Fruit fly (Drosophila melanogaster) whole organism, embryonic: ENCODE data around the gene grass.

ENCODE experiments used
- Atf6 ChIP-seq: fragments of 200-800 bp; sonication (Bioruptor generic); IDR thresholded peaks from 2 replicates; pipeline ENCODE4 v1.3.6; 2022; ENCODE audit warnings: missing biosample characterization, missing genetic modification characterization
- B-H1 ChIP-seq: fragments of 200-800 bp; sonication (Bioruptor generic); IDR thresholded peaks from 3 replicates; pipeline ENCODE4 v1.3.6; 2022; ENCODE audit warnings: missing biosample characterization, missing genetic modification characterization
- CG10267 ChIP-seq: fragments of 200-800 bp; sonication (Bioruptor generic); optimal IDR thresholded peaks from 2 replicates; lab custom pipeline; 2018; ENCODE audit warnings: missing biosample characterization, mild to moderate bottlenecking, missing genetic modification characterization, moderate library complexity
- CG15011 ChIP-seq: fragments of 200-800 bp; sonication (Bioruptor generic); optimal IDR thresholded peaks from 3 replicates; lab custom pipeline; 2018; ENCODE audit warnings: missing biosample characterization, mild to moderate bottlenecking, missing genetic modification characterization
- CG15479 ChIP-seq: fragments of 200-800 bp; sonication (Bioruptor generic); optimal IDR thresholded peaks from 3 replicates; lab custom pipeline; 2019; ENCODE audit warnings: missing biosample characterization, mild to moderate bottlenecking, missing genetic modification characterization, moderate library complexity
- CG30020 ChIP-seq: fragments of 200-800 bp; optimal IDR thresholded peaks from 2 replicates; lab custom pipeline; 2019; ENCODE audit warnings: missing biosample characterization, mild to moderate bottlenecking, missing genetic modification characterization, moderate library complexity
- CG4282 ChIP-seq: fragments of 200-800 bp; sonication (Bioruptor generic); optimal IDR thresholded peaks from 2 replicates; lab custom pipeline; 2016; ENCODE audit warnings: missing biosample characterization, missing genetic modification characterization
- CG5180 ChIP-seq: fragments of 200-800 bp; sonication (Bioruptor generic); optimal IDR thresholded peaks from 3 replicates; lab custom pipeline; 2017; ENCODE audit warnings: missing biosample characterization, missing genetic modification characterization, mild to moderate bottlenecking, moderate library complexity, missing genetic modification reagents
- CG7271 ChIP-seq: fragments of 200-800 bp; sonication (Bioruptor generic); optimal IDR thresholded peaks from 2 replicates; lab custom pipeline; 2018; ENCODE audit warnings: missing biosample characterization, mild to moderate bottlenecking, missing genetic modification characterization, moderate library complexity
- CG7839 ChIP-seq: fragments of 200-800 bp; sonication (Bioruptor generic); optimal IDR thresholded peaks from 3 replicates; lab custom pipeline; 2018; ENCODE audit warnings: missing biosample characterization, mild to moderate bottlenecking, missing genetic modification characterization, moderate library complexity
- CG7987 ChIP-seq: fragments of 200-800 bp; sonication (Bioruptor generic); optimal IDR thresholded peaks from 2 replicates; lab custom pipeline; 2018; ENCODE audit warnings: missing biosample characterization, mild to moderate bottlenecking, missing genetic modification characterization, moderate library complexity
- CG8924 ChIP-seq: fragments of 200-800 bp; optimal IDR thresholded peaks from 3 replicates; lab custom pipeline; 2019; ENCODE audit warnings: missing biosample characterization, mild to moderate bottlenecking, missing genetic modification characterization, moderate library complexity
- GATAe ChIP-seq: fragments of 200-800 bp; sonication (Bioruptor generic); conservative IDR thresholded peaks from 2 replicates; pipeline ENCODE4 v1.3.6; 2022; ENCODE audit warnings: missing biosample characterization, missing genetic modification characterization
- Hr39 ChIP-seq: fragments of >200 bp; optimal IDR thresholded peaks from 2 replicates; lab custom pipeline; 2017
- Hr51 ChIP-seq, 2 experiments: fragments of 200-800 bp; sonication (Bioruptor generic); optimal IDR thresholded peaks; 2 replicates in 1 of 2; 3 replicates in 1 of 2; lab custom pipeline; 2016 to 2018; ENCODE audit warnings: missing biosample characterization in 2 of 2, missing genetic modification characterization in 2 of 2, mild to moderate bottlenecking in 1 of 2, moderate library complexity in 1 of 2
- NC2β ChIP-seq: fragments of 200-800 bp; sonication (Bioruptor generic); optimal IDR thresholded peaks from 2 replicates; lab custom pipeline; 2016; ENCODE audit warnings: missing biosample characterization, missing genetic modification characterization
- Opbp ChIP-seq: fragments of 200-800 bp; sonication (Bioruptor generic); IDR thresholded peaks from 3 replicates; pipeline ENCODE4 v1.3.6; 2022; ENCODE audit warnings: missing biosample characterization, missing genetic modification characterization; ENCODE audit not compliant: partially characterized antibody
- Pdp1 ChIP-seq, 2 experiments: fragments of 200-800 bp; sonication (Bioruptor generic); optimal IDR thresholded peaks; 3 replicates each; lab custom pipeline; 2016; ENCODE audit warnings: missing biosample characterization in 2 of 2, missing genetic modification characterization in 2 of 2, mild to moderate bottlenecking in 1 of 2, moderate library complexity in 1 of 2
- Scr ChIP-seq: fragments of 200-800 bp; sonication (Bioruptor generic); IDR thresholded peaks from 2 replicates; pipeline ENCODE4 v1.3.6; 2022; ENCODE audit warnings: missing biosample characterization, missing genetic modification characterization; ENCODE audit not compliant: partially characterized antibody
- Taf1 ChIP-seq: fragments of 200-800 bp; sonication (Bioruptor generic); IDR thresholded peaks from 2 replicates; pipeline ENCODE4 v1.3.6; 2022; ENCODE audit warnings: missing biosample characterization, missing genetic modification characterization
- Xbp1 ChIP-seq: fragments of 200-800 bp; sonication (Bioruptor generic); optimal IDR thresholded peaks from 3 replicates; lab custom pipeline; 2016; ENCODE audit warnings: missing biosample characterization, mild to moderate bottlenecking, missing genetic modification characterization
- amos ChIP-seq: fragments of 200-800 bp; sonication (Bioruptor generic); IDR thresholded peaks from 2 replicates; pipeline ENCODE4 v1.3.6; 2022; ENCODE audit warnings: missing biosample characterization, missing genetic modification characterization; ENCODE audit not compliant: partially characterized antibody
- ash1 ChIP-seq: fragments of 200-800 bp; sonication (Bioruptor generic); optimal IDR thresholded peaks from 2 replicates; lab custom pipeline; 2018; ENCODE audit warnings: missing biosample characterization, mild to moderate bottlenecking, missing genetic modification characterization
- az2 ChIP-seq: fragments of 200-800 bp; sonication (Bioruptor generic); optimal IDR thresholded peaks from 3 replicates; lab custom pipeline; 2016; ENCODE audit warnings: missing biosample characterization, missing genetic modification characterization
- bbx ChIP-seq: fragments of 200-800 bp; sonication (Bioruptor generic); IDR thresholded peaks from 2 replicates; pipeline ENCODE4 v1.3.6; 2022; ENCODE audit warnings: missing biosample characterization, missing genetic modification characterization; ENCODE audit not compliant: partially characterized antibody
- bcd ChIP-seq: fragments of 200-800 bp; sonication (Bioruptor generic); optimal IDR thresholded peaks from 2 replicates; lab custom pipeline; 2017; ENCODE audit warnings: missing biosample characterization, mild to moderate bottlenecking, missing genetic modification characterization
- btn ChIP-seq: fragments of 200-800 bp; sonication (Bioruptor generic); optimal IDR thresholded peaks from 2 replicates; lab custom pipeline; 2016; ENCODE audit warnings: missing biosample characterization, missing genetic modification characterization
- chinmo ChIP-seq: fragments of 200-800 bp; sonication (Bioruptor generic); IDR thresholded peaks from 4 replicates; pipeline ENCODE4 v1.3.6; 2022; ENCODE audit warnings: missing biosample characterization, missing genetic modification characterization; ENCODE audit not compliant: partially characterized antibody
- crc ChIP-seq: fragments of 200-800 bp; sonication (Bioruptor generic); optimal IDR thresholded peaks from 2 replicates; lab custom pipeline; 2016; ENCODE audit warnings: missing biosample characterization, missing genetic modification characterization
- ewg ChIP-seq: fragments of 200-800 bp; sonication (Bioruptor generic); optimal IDR thresholded peaks from 3 replicates; lab custom pipeline; 2017; ENCODE audit warnings: mild to moderate bottlenecking, missing biosample characterization, missing genetic modification reagents, missing genetic modification characterization
- exex ChIP-seq: fragments of 200-800 bp; sonication (Bioruptor generic); optimal IDR thresholded peaks from 4 replicates; lab custom pipeline; 2018; ENCODE audit warnings: missing biosample characterization, mild to moderate bottlenecking, missing genetic modification characterization, moderate library complexity
- gcm ChIP-seq: fragments of 200-800 bp; sonication (Bioruptor generic); optimal IDR thresholded peaks from 2 replicates; lab custom pipeline; 2019; ENCODE audit warnings: missing biosample characterization, mild to moderate bottlenecking, missing genetic modification characterization, moderate library complexity
- grn ChIP-seq: fragments of 200-800 bp; sonication (Bioruptor generic); optimal IDR thresholded peaks from 3 replicates; lab custom pipeline; 2017; ENCODE audit warnings: missing biosample characterization, missing genetic modification characterization
- ind ChIP-seq: fragments of 200-800 bp; sonication (Bioruptor generic); optimal IDR thresholded peaks from 3 replicates; lab custom pipeline; 2016; ENCODE audit warnings: missing biosample characterization, missing genetic modification characterization
- kni ChIP-seq: fragments of 200-800 bp; sonication (Bioruptor generic); optimal IDR thresholded peaks from 3 replicates; lab custom pipeline; 2017; ENCODE audit warnings: mild to moderate bottlenecking, missing biosample characterization, missing genetic modification reagents, missing genetic modification characterization
- lab ChIP-seq: fragments of 200-800 bp; sonication (Bioruptor generic); optimal IDR thresholded peaks from 3 replicates; lab custom pipeline; 2017; ENCODE audit warnings: missing biosample characterization, missing genetic modification characterization, mild to moderate bottlenecking, moderate library complexity, missing genetic modification reagents
- mam ChIP-seq: fragments of 200-800 bp; sonication (Bioruptor generic); optimal IDR thresholded peaks from 3 replicates; lab custom pipeline; 2016; ENCODE audit warnings: missing biosample characterization, missing genetic modification characterization
- pzg ChIP-seq: fragments of 200-800 bp; sonication (Bioruptor generic); optimal IDR thresholded peaks from 3 replicates; lab custom pipeline; 2018; ENCODE audit warnings: missing biosample characterization, mild to moderate bottlenecking, missing genetic modification characterization, moderate library complexity
- shn ChIP-seq: fragments of 200-800 bp; sonication (Bioruptor generic); optimal IDR thresholded peaks from 3 replicates; lab custom pipeline; 2016; ENCODE audit warnings: missing biosample characterization, missing genetic modification characterization
- sim ChIP-seq: fragments of 200-800 bp; sonication (Bioruptor generic); IDR thresholded peaks from 2 replicates; pipeline ENCODE4 v1.3.6; 2022; ENCODE audit warnings: missing biosample characterization, missing genetic modification characterization
- sisA ChIP-seq: fragments of 200-800 bp; sonication (Bioruptor generic); IDR thresholded peaks from 2 replicates; pipeline ENCODE4 v1.3.6; 2022; ENCODE audit warnings: missing biosample characterization, missing genetic modification characterization
- sug ChIP-seq: fragments of 200-800 bp; optimal IDR thresholded peaks from 2 replicates; lab custom pipeline; 2019; ENCODE audit warnings: missing biosample characterization, mild to moderate bottlenecking, missing genetic modification characterization, moderate library complexity
- usp ChIP-seq: fragments of >200 bp; optimal IDR thresholded peaks from 2 replicates; lab custom pipeline; 2017; ENCODE audit warnings: missing biosample characterization, missing genetic modification characterization
- vfl ChIP-seq: fragments of 200-800 bp; sonication (Bioruptor generic); optimal IDR thresholded peaks from 2 replicates; lab custom pipeline; 2016; ENCODE audit warnings: missing biosample characterization, missing genetic modification characterization

grass gene

DNA sequence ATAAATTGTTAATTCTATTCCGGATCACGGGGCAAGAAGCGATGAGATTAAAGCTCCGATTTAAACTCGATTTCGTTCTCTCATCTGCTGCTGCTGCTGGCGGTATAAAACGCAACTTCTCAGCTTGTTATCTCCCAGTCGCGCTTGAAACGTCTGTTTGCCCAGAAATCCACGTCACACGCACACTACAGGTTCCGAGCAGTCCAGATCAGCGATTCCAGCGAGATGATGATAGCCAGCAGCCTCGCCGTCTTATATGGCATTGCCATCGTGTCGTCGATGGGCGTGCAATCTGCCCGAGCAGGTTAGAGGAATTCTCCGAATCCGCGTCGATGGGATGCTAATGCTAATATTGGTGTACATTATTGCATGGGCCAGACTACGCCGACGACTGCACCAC is at the start of gene grass (continued):
- no peak for TF ChIP-seq Pdp1 (GFP tag; optimal IDR thresholded peaks at IDR 0.05; lab: Kevin White, UChicago)

DNA sequence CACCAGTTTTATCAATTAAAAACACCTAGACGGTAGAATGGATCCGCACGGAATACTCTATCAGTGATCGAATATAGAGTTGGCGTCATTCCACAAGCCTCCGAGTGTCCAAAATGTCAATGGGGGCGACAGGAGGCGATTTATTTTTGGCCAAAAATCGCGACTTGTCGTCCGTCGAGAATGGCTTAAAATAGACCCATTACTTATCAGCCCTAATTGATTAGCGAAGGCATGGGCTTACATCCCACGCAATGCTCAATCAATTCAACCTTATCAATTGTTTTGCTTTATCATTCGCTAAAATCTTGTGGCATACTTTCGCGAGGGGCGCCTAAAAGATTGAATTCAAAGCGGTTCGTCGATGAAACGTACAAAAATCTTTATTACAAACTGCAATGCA is 49.6 kb upstream of the grass start:
- TF ChIP-seq chinmo (GFP tag; lab: Robert Waterston, UW) (0 out of 4 replicates have a peak, but pooled peaks have one; percentile 41), lab (peak; percentile 60), sug (no peak), crc (GFP tag; lab: Kevin White, UChicago) (no peak), mam (GFP tag; lab: Kevin White, UChicago) (no peak), Hr39 (lab: Kevin White, UChicago) (no peak), amos (GFP tag; lab: Robert Waterston, UW) (no peak), CG7987 (GFP tag; lab: Kevin White, UChicago) (no peak), grn (GFP tag; lab: Kevin White, UChicago) (peak; percentile 80), Hr51 (GFP tag; optimal IDR thresholded peaks at IDR 0.05; lab: Kevin White, UChicago) (no peak), bbx (no peak), Taf1 (no peak), exex (tag; lab: Kevin White, UChicago) (peak; percentile 31), CG7271 (tag; lab: Kevin White, UChicago) (no peak), CG5180 (GFP tag; lab: Kevin White, UChicago) (no peak), vfl (GFP tag; lab: Kevin White, UChicago) (no peak), GATAe (GFP tag; lab: Robert Waterston, UW) (0 out of 2 replicates have a peak, but pooled peaks have one; percentile 25), CG10267 (tag; lab: Kevin White, UChicago) (no peak), B-H1 (GFP tag; lab: Robert Waterston, UW) (no peak)

DNA sequence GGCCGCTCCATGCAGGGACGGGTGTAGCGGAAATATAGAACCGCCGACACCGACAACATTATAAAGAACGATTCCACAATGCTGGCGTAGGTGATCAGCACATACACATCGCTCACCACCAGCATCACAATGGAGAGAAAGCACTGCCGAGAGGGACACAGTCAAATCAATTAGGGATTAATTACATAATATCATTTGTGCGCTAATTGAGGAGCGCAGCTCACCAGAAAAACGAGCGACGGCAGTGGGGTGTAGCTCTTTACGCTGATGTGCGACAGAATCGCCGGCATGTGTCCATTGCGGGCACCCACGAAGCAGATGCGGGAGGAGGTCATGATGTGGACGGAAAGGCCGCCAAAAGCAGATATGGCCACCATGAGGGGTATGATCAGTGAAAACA is 48.3 kb upstream of the grass start:
- TF ChIP-seq gcm (GFP tag; lab: Kevin White, UChicago): peak; percentile 74
- no peak for TF ChIP-seq CG15479 (GFP tag; lab: Kevin White, UChicago)
- TF ChIP-seq Scr: no peak
- peak in 1 of 2 experiments; percentile 51 for TF ChIP-seq Pdp1 (GFP tag; optimal IDR thresholded peaks at IDR 0.05; lab: Kevin White, UChicago)
- no peak for TF ChIP-seq sisA (GFP tag; lab: Robert Waterston, UW)

DNA sequence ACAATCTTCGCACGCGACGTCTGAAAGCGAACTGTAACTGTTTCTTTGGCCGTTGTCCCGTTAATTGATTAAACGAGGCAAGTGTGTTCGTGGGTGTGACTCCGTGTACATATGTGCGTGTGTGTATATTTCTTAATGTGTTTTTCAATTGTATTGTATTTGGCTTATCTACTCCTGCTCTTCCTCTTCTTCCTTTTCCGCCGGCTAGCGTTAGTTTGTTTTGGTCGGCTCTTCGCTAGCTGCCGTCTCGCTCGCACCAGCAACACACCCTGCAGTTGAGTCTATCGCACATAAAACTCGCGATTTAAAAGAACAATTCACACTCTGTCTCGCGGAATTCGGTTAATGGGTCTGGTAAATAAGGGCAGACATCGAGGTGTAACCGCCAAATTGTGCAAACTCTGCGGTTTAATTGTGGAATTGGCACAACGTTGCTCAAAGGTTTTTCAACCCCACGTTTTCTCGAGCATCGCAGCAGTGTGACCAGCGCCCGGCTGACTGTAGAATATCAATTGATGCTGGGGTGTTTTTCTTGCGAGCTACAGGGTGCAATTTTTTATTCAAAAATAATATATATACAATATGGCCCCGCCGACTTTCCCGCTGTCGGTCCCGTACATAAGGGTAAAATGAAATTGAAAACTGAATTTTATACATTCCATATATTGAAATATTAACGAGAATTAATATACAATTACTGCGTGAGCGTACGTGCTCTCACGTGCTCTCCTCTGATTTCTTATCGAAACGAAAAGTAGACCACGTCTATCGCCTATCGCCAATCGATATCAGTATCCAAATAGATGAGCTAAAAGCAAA is 45.8 kb upstream of the grass start, which contains the start of the genes gb and CG5815:
Gene gb (minus strand): TSS at position 487 of the 819 bp plus-strand sequence.
Gene CG5815 (plus strand): TSS at position 783 of the 819 bp plus-strand sequence.
- TF ChIP-seq bbx: peak; percentile 85
- TF ChIP-seq btn (GFP tag; lab: Kevin White, UChicago): peak; percentile 26
- peak; percentile 85 for TF ChIP-seq ewg (GFP tag; lab: Kevin White, UChicago)
- TF ChIP-seq ind (GFP tag; lab: Kevin White, UChicago): peak; percentile 92
- TF ChIP-seq bcd (GFP tag; lab: Kevin White, UChicago): peak; percentile 91
- TF ChIP-seq sim (GFP tag; lab: Robert Waterston, UW): peak; percentile 64
- peak; percentile 71 for TF ChIP-seq CG30020
- TF ChIP-seq CG4282: peak; percentile 32
- peak; percentile 88 for TF ChIP-seq CG7839 (tag; lab: Kevin White, UChicago)
- peak; percentile 60 for TF ChIP-seq pzg (GFP tag; lab: Kevin White, UChicago)
- TF ChIP-seq Xbp1: peak; percentile 94
- peak; percentile 86 for TF ChIP-seq Opbp (GFP tag; lab: Robert Waterston, UW)
- TF ChIP-seq CG8924 (tag; lab: Kevin White, UChicago): peak; percentile 91
- TF ChIP-seq ash1 (GFP tag; lab: Kevin White, UChicago): no peak
- TF ChIP-seq kni: peak; percentile 98
- TF ChIP-seq NC2β (GFP tag; lab: Kevin White, UChicago): peak; percentile 48
- peak; percentile 92 for TF ChIP-seq az2 (GFP tag; lab: Kevin White, UChicago)
- no peak for TF ChIP-seq usp (GFP tag; lab: Kevin White, UChicago)
- peak; percentile 76 for TF ChIP-seq CG15011
- TF ChIP-seq shn: peak; percentile 73
- peak; percentile 93 for TF ChIP-seq Atf6 (GFP tag; lab: Robert Waterston, UW)
